Fruit fly (Drosophila melanogaster) whole organism, embryonic: Measurements from ENCODE around the gene CG10283.
A peak's percentile ranks its signal among the peaks of the same experiment; 100 is the strongest.

Experiments
- Abd-B ChIP-seq: fragments of 200-800 bp; sonication (Bioruptor generic); optimal IDR thresholded peaks from 2 replicates; lab custom pipeline; 2018; ENCODE audit warnings: missing biosample characterization, mild to moderate bottlenecking, missing genetic modification characterization, moderate library complexity
- Aef1 ChIP-seq: fragments of 200-800 bp; sonication (Bioruptor generic); IDR thresholded peaks from 3 replicates; pipeline ENCODE4 v1.3.6; 2022; ENCODE audit warnings: missing biosample characterization, missing genetic modification characterization
- Asciz ChIP-seq: fragments of 200-800 bp; sonication (Bioruptor generic); optimal IDR thresholded peaks from 2 replicates; lab custom pipeline; 2017; ENCODE audit warnings: missing biosample characterization, mild to moderate bottlenecking, missing genetic modification characterization, missing genetic modification reagents
- Atf6 ChIP-seq: fragments of 200-800 bp; sonication (Bioruptor generic); IDR thresholded peaks from 2 replicates; pipeline ENCODE4 v1.3.6; 2022; ENCODE audit warnings: missing biosample characterization, missing genetic modification characterization
- BtbVII ChIP-seq: fragments of 200-800 bp; sonication (Bioruptor generic); optimal IDR thresholded peaks from 3 replicates; lab custom pipeline; 2017; ENCODE audit warnings: missing biosample characterization, mild to moderate bottlenecking, missing genetic modification characterization
- Bteb2 ChIP-seq: fragments of 200-800 bp; sonication (Bioruptor generic); optimal IDR thresholded peaks from 2 replicates; lab custom pipeline; 2016; ENCODE audit warnings: missing biosample characterization, missing genetic modification characterization
- CG12299 ChIP-seq: fragments of 200-800 bp; sonication (Bioruptor generic); optimal IDR thresholded peaks from 2 replicates; lab custom pipeline; 2018; ENCODE audit warnings: missing biosample characterization, mild to moderate bottlenecking, missing genetic modification characterization
- CG12391 ChIP-seq: fragments of 200-800 bp; sonication (Bioruptor generic); optimal IDR thresholded peaks from 3 replicates; lab custom pipeline; 2018; ENCODE audit warnings: missing biosample characterization, mild to moderate bottlenecking, missing genetic modification characterization, moderate library complexity
- CG12769 ChIP-seq: fragments of 200-800 bp; sonication (Bioruptor generic); optimal IDR thresholded peaks from 2 replicates; lab custom pipeline; 2019; ENCODE audit warnings: missing biosample characterization, mild to moderate bottlenecking, missing genetic modification characterization, moderate library complexity
- CG14014 ChIP-seq: fragments of 200-800 bp; sonication (Bioruptor generic); IDR thresholded peaks from 2 replicates; pipeline ENCODE4 v1.3.6; 2022; ENCODE audit warnings: missing biosample characterization, missing genetic modification characterization
- CG14050 ChIP-seq: fragments of 200-800 bp; sonication (Bioruptor generic); IDR thresholded peaks from 3 replicates; pipeline ENCODE4 v1.3.6; 2022; ENCODE audit warnings: missing biosample characterization, missing genetic modification characterization
- CG14667 ChIP-seq: fragments of 200-800 bp; sonication (Bioruptor generic); IDR thresholded peaks from 2 replicates; pipeline ENCODE4 v1.3.6; 2022; ENCODE audit warnings: missing biosample characterization, missing genetic modification characterization
- CG15011 ChIP-seq: fragments of 200-800 bp; sonication (Bioruptor generic); optimal IDR thresholded peaks from 3 replicates; lab custom pipeline; 2018; ENCODE audit warnings: missing biosample characterization, mild to moderate bottlenecking, missing genetic modification characterization
- CG16815 ChIP-seq: fragments of 200-800 bp; sonication (Bioruptor generic); optimal IDR thresholded peaks from 3 replicates; lab custom pipeline; 2017; ENCODE audit warnings: missing biosample characterization, mild to moderate bottlenecking, missing genetic modification characterization
- CG2116 ChIP-seq: fragments of 200-800 bp; sonication (Bioruptor generic); optimal IDR thresholded peaks from 3 replicates; lab custom pipeline; 2018; ENCODE audit warnings: missing biosample characterization, mild to moderate bottlenecking, missing genetic modification characterization
- CG2875 ChIP-seq: fragments of 200-800 bp; sonication (Bioruptor generic); optimal IDR thresholded peaks from 2 replicates; lab custom pipeline; 2017; ENCODE audit warnings: missing biosample characterization, mild to moderate bottlenecking, missing genetic modification characterization, missing genetic modification reagents
- CG31365 ChIP-seq: fragments of 200-800 bp; sonication (Bioruptor generic); optimal IDR thresholded peaks from 2 replicates; lab custom pipeline; 2018; ENCODE audit warnings: missing biosample characterization, mild to moderate bottlenecking, missing genetic modification characterization
- CG33557 ChIP-seq: fragments of 200-800 bp; sonication (Bioruptor generic); optimal IDR thresholded peaks from 2 replicates; lab custom pipeline; 2019; ENCODE audit warnings: missing biosample characterization, mild to moderate bottlenecking, missing genetic modification characterization, moderate library complexity
- CG6175 ChIP-seq: fragments of 200-800 bp; sonication (Bioruptor generic); IDR thresholded peaks from 3 replicates; pipeline ENCODE4 v1.3.6; 2022; ENCODE audit warnings: missing biosample characterization, missing genetic modification characterization
- CG9437 ChIP-seq: fragments of 200-800 bp; sonication (Bioruptor generic); optimal IDR thresholded peaks from 2 replicates; lab custom pipeline; 2018; ENCODE audit warnings: missing biosample characterization, mild to moderate bottlenecking, missing genetic modification characterization
- CG9609 ChIP-seq: fragments of 200-800 bp; sonication (Bioruptor generic); optimal IDR thresholded peaks from 3 replicates; lab custom pipeline; 2016; ENCODE audit warnings: missing biosample characterization, missing genetic modification characterization
- D19A ChIP-seq: fragments of 200-800 bp; optimal IDR thresholded peaks from 3 replicates; lab custom pipeline; 2019; ENCODE audit warnings: missing biosample characterization, mild to moderate bottlenecking, missing genetic modification characterization, moderate library complexity
- Dad ChIP-seq: fragments of 200-800 bp; sonication (Bioruptor generic); optimal IDR thresholded peaks from 3 replicates; lab custom pipeline; 2016; ENCODE audit warnings: missing biosample characterization, missing genetic modification characterization
- Deaf1 ChIP-seq: fragments of 200-800 bp; optimal IDR thresholded peaks from 3 replicates; lab custom pipeline; 2019; ENCODE audit warnings: missing biosample characterization, mild to moderate bottlenecking, missing genetic modification characterization, moderate library complexity
- Ets97D ChIP-seq: fragments of 200-800 bp; sonication (Bioruptor generic); optimal IDR thresholded peaks from 3 replicates; lab custom pipeline; 2016; ENCODE audit warnings: missing biosample characterization, missing genetic modification characterization
- HmgD ChIP-seq: fragments of 200-800 bp; sonication (Bioruptor generic); optimal IDR thresholded peaks from 3 replicates; lab custom pipeline; 2016; ENCODE audit warnings: missing biosample characterization, missing genetic modification characterization
- Hmr ChIP-seq: fragments of 200-800 bp; sonication (Bioruptor generic); optimal IDR thresholded peaks from 3 replicates; lab custom pipeline; 2017; ENCODE audit warnings: mild to moderate bottlenecking, missing biosample characterization, missing genetic modification reagents, missing genetic modification characterization
- Hr3 ChIP-seq: fragments of 200-800 bp; sonication (Bioruptor generic); optimal IDR thresholded peaks from 3 replicates; lab custom pipeline; 2016; ENCODE audit warnings: missing biosample characterization, missing genetic modification characterization
- Lhr ChIP-seq: fragments of 200-800 bp; sonication (Bioruptor generic); optimal IDR thresholded peaks from 3 replicates; lab custom pipeline; 2017; ENCODE audit warnings: mild to moderate bottlenecking, missing biosample characterization, missing genetic modification reagents, missing genetic modification characterization
- Mad ChIP-seq: fragments of 200-800 bp; sonication (Bioruptor generic); optimal IDR thresholded peaks from 2 replicates; lab custom pipeline; 2016; ENCODE audit warnings: missing biosample characterization, missing genetic modification characterization
- Max ChIP-seq: fragments of 200-800 bp; sonication (Bioruptor generic); optimal IDR thresholded peaks from 2 replicates; lab custom pipeline; 2016; ENCODE audit warnings: missing biosample characterization, mild to moderate bottlenecking, missing genetic modification characterization
- Pdp1 ChIP-seq, 2 experiments: fragments of 200-800 bp; sonication (Bioruptor generic); optimal IDR thresholded peaks; 3 replicates each; lab custom pipeline; 2016; ENCODE audit warnings: missing biosample characterization in 2 of 2, missing genetic modification characterization in 2 of 2, mild to moderate bottlenecking in 1 of 2, moderate library complexity in 1 of 2
- Spps ChIP-seq: fragments of 200-800 bp; sonication (Bioruptor generic); optimal IDR thresholded peaks from 2 replicates; lab custom pipeline; 2018; ENCODE audit warnings: missing biosample characterization, mild to moderate bottlenecking, missing genetic modification characterization
- Xrp1 ChIP-seq: fragments of 200-800 bp; sonication (Bioruptor generic); IDR thresholded peaks from 2 replicates; pipeline ENCODE4 v1.3.6; 2022; ENCODE audit warnings: missing biosample characterization, missing genetic modification characterization
- ash1 ChIP-seq: fragments of 200-800 bp; sonication (Bioruptor generic); optimal IDR thresholded peaks from 2 replicates; lab custom pipeline; 2018; ENCODE audit warnings: missing biosample characterization, mild to moderate bottlenecking, missing genetic modification characterization
- bigmax ChIP-seq: fragments of 200-800 bp; sonication (Bioruptor generic); optimal IDR thresholded peaks from 2 replicates; lab custom pipeline; 2018; ENCODE audit warnings: missing biosample characterization, mild to moderate bottlenecking, missing genetic modification characterization
- cato ChIP-seq: fragments of 200-800 bp; sonication (Bioruptor generic); optimal IDR thresholded peaks from 2 replicates; lab custom pipeline; 2016; ENCODE audit warnings: missing biosample characterization, missing genetic modification characterization, borderline replicate concordance
- caup ChIP-seq: fragments of 200-800 bp; sonication (Bioruptor generic); optimal IDR thresholded peaks from 3 replicates; lab custom pipeline; 2017; ENCODE audit warnings: missing biosample characterization, mild to moderate bottlenecking, missing genetic modification characterization, moderate library complexity; ENCODE audit not compliant: severe bottlenecking
- corto ChIP-seq: fragments of 200-800 bp; sonication (Bioruptor generic); optimal IDR thresholded peaks from 2 replicates; lab custom pipeline; 2016; ENCODE audit warnings: missing biosample characterization, mild to moderate bottlenecking, missing genetic modification characterization, moderate library complexity
- fd102C ChIP-seq: fragments of 200-800 bp; sonication (Bioruptor generic); optimal IDR thresholded peaks from 2 replicates; lab custom pipeline; 2018; ENCODE audit warnings: missing biosample characterization, mild to moderate bottlenecking, missing genetic modification characterization, moderate library complexity
- kay ChIP-seq: fragments of 200-800 bp; sonication (Bioruptor generic); optimal IDR thresholded peaks from 2 replicates; lab custom pipeline; 2016; ENCODE audit warnings: missing biosample characterization, missing genetic modification characterization
- onecut ChIP-seq: fragments of 200-800 bp; sonication (Bioruptor generic); IDR thresholded peaks from 2 replicates; pipeline ENCODE4 v1.3.6; 2022; ENCODE audit warnings: missing biosample characterization, missing genetic modification characterization
- pita ChIP-seq: fragments of 200-800 bp; sonication (Bioruptor generic); optimal IDR thresholded peaks from 2 replicates; lab custom pipeline; 2017; ENCODE audit warnings: missing biosample characterization, mild to moderate bottlenecking, missing genetic modification characterization
- pnt ChIP-seq: fragments of 200-800 bp; sonication (Bioruptor generic); optimal IDR thresholded peaks from 3 replicates; lab custom pipeline; 2016; ENCODE audit warnings: missing biosample characterization, missing genetic modification characterization
- schlank ChIP-seq: fragments of 200-800 bp; sonication (Bioruptor generic); optimal IDR thresholded peaks from 2 replicates; lab custom pipeline; 2018; ENCODE audit warnings: missing biosample characterization, mild to moderate bottlenecking, missing genetic modification characterization
- slou ChIP-seq: fragments of 200-800 bp; sonication (Bioruptor generic); optimal IDR thresholded peaks from 3 replicates; lab custom pipeline; 2016; ENCODE audit warnings: missing biosample characterization, missing genetic modification characterization
- slp2 ChIP-seq: fragments of 200-800 bp; sonication (Bioruptor generic); optimal IDR thresholded peaks from 2 replicates; lab custom pipeline; 2016; ENCODE audit warnings: missing biosample characterization, missing genetic modification characterization
- unpg ChIP-seq: fragments of 200-800 bp; sonication (Bioruptor generic); optimal IDR thresholded peaks from 3 replicates; lab custom pipeline; 2018; ENCODE audit warnings: missing biosample characterization, mild to moderate bottlenecking, missing genetic modification characterization, moderate library complexity
- wdn ChIP-seq: fragments of 200-800 bp; sonication (Bioruptor generic); IDR thresholded peaks from 2 replicates; pipeline ENCODE4 v1.3.6; 2022; ENCODE audit warnings: missing biosample characterization, missing genetic modification characterization
- zen2 ChIP-seq: fragments of 200-800 bp; sonication (Bioruptor generic); IDR thresholded peaks from 3 replicates; pipeline ENCODE4 v1.3.6; 2022; ENCODE audit warnings: missing biosample characterization, missing genetic modification characterization; ENCODE audit not compliant: partially characterized antibody
- zfh2 ChIP-seq: fragments of 200-800 bp; sonication (Bioruptor generic); optimal IDR thresholded peaks from 2 replicates; lab custom pipeline; 2016; ENCODE audit warnings: missing biosample characterization, missing genetic modification characterization

The CG10283 gene

dm6 chr2L:18504881-18505280 lies 20.6 kb upstream of the CG10283 start (continued):
- TF ChIP-seq Pdp1 (GFP tag; optimal IDR thresholded peaks at IDR 0.05; lab: Kevin White, UChicago) (peak in 1 of 2 experiments; percentile 41), CG33557 (peak; percentile 51), zen2 (no peak), slp2 (GFP tag; lab: Kevin White, UChicago) (no peak), pnt (GFP tag; lab: Kevin White, UChicago) (peak; percentile 51), CG9437 (no peak), unpg (GFP tag; lab: Kevin White, UChicago) (peak; percentile 69), CG12391 (tag; lab: Kevin White, UChicago) (peak; percentile 72), Dad (GFP tag; lab: Kevin White, UChicago) (no peak), CG2875 (GFP tag; lab: Kevin White, UChicago) (peak; percentile 61), zfh2 (no peak), ash1 (GFP tag; lab: Kevin White, UChicago) (no peak), Bteb2 (GFP tag; lab: Kevin White, UChicago) (no peak), CG2116 (GFP tag; lab: Kevin White, UChicago) (no peak), Lhr (GFP tag; lab: Kevin White, UChicago) (peak; percentile 22), Asciz (peak; percentile 35), kay (GFP tag; lab: Kevin White, UChicago) (peak; percentile 1), Xrp1 (GFP tag; lab: Robert Waterston, UW) (peak; percentile 86), Hmr (GFP tag; lab: Kevin White, UChicago) (peak; percentile 15), fd102C (GFP tag; lab: Kevin White, UChicago) (peak; percentile 2), CG6175 (no peak), Hr3 (GFP tag; lab: Kevin White, UChicago) (peak; percentile 49), CG14014 (no peak), Aef1 (GFP tag; lab: Robert Waterston, UW) (no peak), CG16815 (GFP tag; lab: Kevin White, UChicago) (peak; percentile 59), CG12769 (tag; lab: Kevin White, UChicago) (peak; percentile 38), CG31365 (tag; lab: Kevin White, UChicago) (no peak), CG14050 (GFP tag; lab: Robert Waterston, UW) (peak; percentile 49; the same call in 1 of the 3 replicates), CG9609 (peak; percentile 50), schlank (tag; lab: Kevin White, UChicago) (no peak), Mad (GFP tag; lab: Kevin White, UChicago) (no peak), cato (GFP tag; lab: Kevin White, UChicago) (peak; percentile 14), bigmax (GFP tag; lab: Kevin White, UChicago) (no peak), corto (no peak), BtbVII (GFP tag; lab: Kevin White, UChicago) (no peak), D19A (tag; lab: Kevin White, UChicago) (peak; percentile 50), wdn (GFP tag; lab: Robert Waterston, UW) (no peak), caup (GFP tag; lab: Kevin White, UChicago) (no peak), slou (no peak), CG15011 (GFP tag; lab: Kevin White, UChicago) (peak; percentile 3), Abd-B (GFP tag; lab: Kevin White, UChicago) (no peak), Deaf1 (tag; lab: Kevin White, UChicago) (no peak), Ets97D (GFP tag; lab: Kevin White, UChicago) (no peak), pita (GFP tag; lab: Kevin White, UChicago) (no peak), HmgD (peak; percentile 2), CG12299 (tag; lab: Kevin White, UChicago) (no peak), onecut (GFP tag; lab: Robert Waterston, UW) (0 out of 2 replicates have a peak, but pooled peaks have one; percentile 16), Atf6 (GFP tag; lab: Robert Waterston, UW) (peak; percentile 41; the same call in 1 of the 2 replicates), CG14667 (no peak), Max (GFP tag; lab: Kevin White, UChicago) (peak; percentile 17), Spps (tag; lab: Kevin White, UChicago) (peak; percentile 4)
